Fruit fly (Drosophila melanogaster): Measurements from ENCODE around the gene CG5235.

The CG5235 gene

dm6 chr3L:16041260-16042079 lies 48.7 kb downstream of the CG5235 start:
- TF ChIP-seq CG15710 (tag; optimal IDR thresholded peaks at IDR 0.05) (peak; percentile 47), CG34367 (tag; optimal IDR thresholded peaks at IDR 0.05) (peak; percentile 29), CG4496 (GFP tag; IDR thresholded peaks at IDR 0.05) (peak; percentile 79), Pif1B (GFP tag; optimal IDR thresholded peaks at IDR 0.05) (peak; percentile 56), CG12605 (GFP tag; IDR thresholded peaks at IDR 0.05) (peak; percentile 54; the same call in 1 of the 2 replicates), CG8159 (tag; optimal IDR thresholded peaks at IDR 0.05) (peak; percentile 29), CG17806 (tag; optimal IDR thresholded peaks at IDR 0.05) (peak; percentile 22), fd96Ca (GFP tag; IDR thresholded peaks at IDR 0.05) (peak; percentile 80), Ets98B (GFP tag; IDR thresholded peaks at IDR 0.05) (peak; percentile 80), CG9948 (tag; optimal IDR thresholded peaks at IDR 0.05) (no peak), rn (GFP tag; IDR thresholded peaks at IDR 0.05) (no peak), CG32121 (GFP tag; IDR thresholded peaks at IDR 0.05) (peak; percentile 66), gl (tag; optimal IDR thresholded peaks at IDR 0.05) (peak; percentile 91), CG14655 (GFP tag; optimal IDR thresholded peaks at IDR 0.05) (peak; percentile 74), CG13204 (GFP tag; optimal IDR thresholded peaks at IDR 0.05) (peak; percentile 83), CG10348 (GFP tag; IDR thresholded peaks at IDR 0.05) (no peak), EcR (GFP tag; optimal IDR thresholded peaks at IDR 0.05) (peak; percentile 65), Pif1A (GFP tag; optimal IDR thresholded peaks at IDR 0.05) (peak; percentile 46), D1 (tag; optimal IDR thresholded peaks at IDR 0.05) (no peak), Snoo (tag; optimal IDR thresholded peaks at IDR 0.05) (peak; percentile 33), CG8301 (tag; optimal IDR thresholded peaks at IDR 0.05) (peak; percentile 57)

dm6 chr3L:16040389-16040788 lies 49.8 kb downstream of the CG5235 start:
- 0 out of 2 replicates have a peak, but pooled peaks have one; percentile 9 for TF ChIP-seq CG12605 (GFP tag; IDR thresholded peaks at IDR 0.05)
- TF ChIP-seq EcR (GFP tag; optimal IDR thresholded peaks at IDR 0.05) = peak; percentile 32
- TF ChIP-seq CG34367 (tag; optimal IDR thresholded peaks at IDR 0.05) = no peak
- no peak for TF ChIP-seq CG14655 (GFP tag; optimal IDR thresholded peaks at IDR 0.05)
- no peak for TF ChIP-seq rn (GFP tag; IDR thresholded peaks at IDR 0.05)
- 0 out of 3 replicates have a peak, but pooled peaks have one; percentile 13 for TF ChIP-seq CG4496 (GFP tag; IDR thresholded peaks at IDR 0.05)
- no peak for TF ChIP-seq CG10348 (GFP tag; IDR thresholded peaks at IDR 0.05)
- TF ChIP-seq CG13204 (GFP tag; optimal IDR thresholded peaks at IDR 0.05) = no peak

- TF ChIP-seq gl (tag; optimal IDR thresholded peaks at IDR 0.05) (no peak), Pif1A (GFP tag; optimal IDR thresholded peaks at IDR 0.05) (no peak), Ets98B (GFP tag; IDR thresholded peaks at IDR 0.05) (no peak), CG4496 (GFP tag; IDR thresholded peaks at IDR 0.05) (no peak), Pif1B (GFP tag; optimal IDR thresholded peaks at IDR 0.05) (no peak), CG17806 (tag; optimal IDR thresholded peaks at IDR 0.05) (no peak), fd96Ca (GFP tag; IDR thresholded peaks at IDR 0.05) (no peak), CG34367 (tag; optimal IDR thresholded peaks at IDR 0.05) (no peak), CG8301 (tag; optimal IDR thresholded peaks at IDR 0.05) (no peak), CG10348 (GFP tag; IDR thresholded peaks at IDR 0.05) (no peak), CG9948 (tag; optimal IDR thresholded peaks at IDR 0.05) (no peak), CG8159 (tag; optimal IDR thresholded peaks at IDR 0.05) (no peak), CG32121 (GFP tag; IDR thresholded peaks at IDR 0.05) (no peak), D1 (tag; optimal IDR thresholded peaks at IDR 0.05) (no peak), CG15710 (tag; optimal IDR thresholded peaks at IDR 0.05) (no peak), CG12605 (GFP tag; IDR thresholded peaks at IDR 0.05) (no peak), Snoo (tag; optimal IDR thresholded peaks at IDR 0.05) (no peak)
Measured at dm6 chr3L:16039063-16039462, 51.1 kb downstream of the CG5235 start.

- no peak for TF ChIP-seq CG13204 (GFP tag; optimal IDR thresholded peaks at IDR 0.05)
- TF ChIP-seq CG17806 (tag; optimal IDR thresholded peaks at IDR 0.05) = peak; percentile 17
- TF ChIP-seq CG15710 (tag; optimal IDR thresholded peaks at IDR 0.05) = peak; percentile 4
- peak; percentile 40 for TF ChIP-seq CG8301 (tag; optimal IDR thresholded peaks at IDR 0.05)
- TF ChIP-seq Snoo (tag; optimal IDR thresholded peaks at IDR 0.05) = peak; percentile 17
- TF ChIP-seq fd96Ca (GFP tag; IDR thresholded peaks at IDR 0.05) = peak; percentile 72; the same call in 2 of the 3 replicates
- peak; percentile 59 for TF ChIP-seq CG12605 (GFP tag; IDR thresholded peaks at IDR 0.05)
- TF ChIP-seq CG4496 (GFP tag; IDR thresholded peaks at IDR 0.05) = peak; percentile 76
- no peak for TF ChIP-seq CG10348 (GFP tag; IDR thresholded peaks at IDR 0.05)
- peak; percentile 60 for TF ChIP-seq CG32121 (GFP tag; IDR thresholded peaks at IDR 0.05)
- peak; percentile 31 for TF ChIP-seq CG14655 (GFP tag; optimal IDR thresholded peaks at IDR 0.05)
- no peak for TF ChIP-seq rn (GFP tag; IDR thresholded peaks at IDR 0.05)
- TF ChIP-seq Pif1B (GFP tag; optimal IDR thresholded peaks at IDR 0.05) = peak; percentile 4
- TF ChIP-seq D1 (tag; optimal IDR thresholded peaks at IDR 0.05) = no peak
- TF ChIP-seq Pif1A (GFP tag; optimal IDR thresholded peaks at IDR 0.05) = peak; percentile 53
- TF ChIP-seq gl (tag; optimal IDR thresholded peaks at IDR 0.05) = peak; percentile 15
- TF ChIP-seq CG9948 (tag; optimal IDR thresholded peaks at IDR 0.05) = no peak
- peak; percentile 95 for TF ChIP-seq EcR (GFP tag; optimal IDR thresholded peaks at IDR 0.05)
- peak; percentile 79 for TF ChIP-seq Ets98B (GFP tag; IDR thresholded peaks at IDR 0.05)
- no peak for TF ChIP-seq CG8159 (tag; optimal IDR thresholded peaks at IDR 0.05)
- no peak for TF ChIP-seq CG34367 (tag; optimal IDR thresholded peaks at IDR 0.05)
Measured at dm6 chr3L:16037690-16038332, 52.4 kb downstream of the CG5235 start.

All from whole organism, pupa.